Worm (Caenorhabditis elegans) whole organism, L1 larva: Measurements from ENCODE around the gene Y69H2.15.

ENCODE experiments used
- C16A3.4 ChIP-seq: fragments of 150-350 bp; optimal IDR thresholded peaks from 2 replicates; lab custom pipeline; 2014; ENCODE audit warnings: missing biosample characterization, missing genetic modification characterization
- C34B4.2 ChIP-seq: sonication (generic microtip); optimal IDR thresholded peaks from 2 replicates; lab custom pipeline; 2017; ENCODE audit warnings: mild to moderate bottlenecking, missing genetic modification characterization, missing compliant biosample characterization
- Y116A8C.19 ChIP-seq: sonication (generic microtip); optimal IDR thresholded peaks from 2 replicates; lab custom pipeline; 2016; ENCODE audit warnings: missing compliant biosample characterization, missing genetic modification characterization, borderline replicate concordance
- alr-1 ChIP-seq: fragments of 200-800 bp; sonication (Bioruptor generic); optimal IDR thresholded peaks from 2 replicates; lab custom pipeline; 2018; ENCODE audit warnings: borderline replicate concordance, mild to moderate bottlenecking, missing genetic modification characterization, missing compliant biosample characterization
- blmp-1 ChIP-seq: fragments of 150-350 bp; optimal IDR thresholded peaks from 2 replicates; lab custom pipeline; 2014; ENCODE audit warnings: missing biosample characterization, missing genetic modification characterization
- ceh-63 ChIP-seq: fragments of 200-800 bp; sonication (Bioruptor generic); optimal IDR thresholded peaks from 2 replicates; lab custom pipeline; 2018; ENCODE audit warnings: mild to moderate bottlenecking, missing genetic modification characterization, missing compliant biosample characterization
- ceh-8 ChIP-seq: fragments of 200-800 bp; sonication (Bioruptor generic); optimal IDR thresholded peaks from 2 replicates; lab custom pipeline; 2018; ENCODE audit warnings: mild to moderate bottlenecking, missing genetic modification characterization, moderate library complexity, missing compliant biosample characterization
- ceh-88 ChIP-seq: fragments of 200-800 bp; sonication (Bioruptor generic); IDR thresholded peaks from 2 replicates; pipeline ENCODE4 v1.3.6; 2022; ENCODE audit warnings: missing genetic modification characterization, missing compliant biosample characterization
- efl-1 ChIP-seq, 4 experiments: fragments of 150-350 bp; optimal IDR thresholded peaks in 3 of 4; peaks in 1 of 4; 1 replicate in 1 of 4; 2 replicates in 3 of 4; lab custom pipeline; 2014; ENCODE audit warnings: missing biosample characterization in 2 of 4, missing genetic modification characterization in 2 of 4, missing genetic modification reagents in 2 of 4
- efl-3 ChIP-seq: fragments of 200-800 bp; sonication (Bioruptor generic); optimal IDR thresholded peaks from 2 replicates; lab custom pipeline; 2018; ENCODE audit warnings: mild to moderate bottlenecking, missing genetic modification characterization, missing compliant biosample characterization
- elt-3 ChIP-seq, 6 experiments: fragments of 150-350 bp in 1 of 6; sonication (generic microtip); optimal IDR thresholded peaks; 2 replicates each; lab custom pipeline; 2017 to 2018; ENCODE audit warnings: missing biosample characterization in 6 of 6, missing genetic modification characterization in 6 of 6, inconsistent platforms in 1 of 6
- ets-5 ChIP-seq: fragments of 200-800 bp; sonication (Bioruptor generic); IDR thresholded peaks from 2 replicates; pipeline ENCODE4 v1.3.6; 2022; ENCODE audit warnings: missing genetic modification characterization, missing compliant biosample characterization
- fkh-4 ChIP-seq: sonication (generic microtip); optimal IDR thresholded peaks from 2 replicates; lab custom pipeline; 2016; ENCODE audit warnings: missing compliant biosample characterization, missing genetic modification characterization, borderline replicate concordance
- fkh-8 ChIP-seq: sonication (generic microtip); optimal IDR thresholded peaks from 2 replicates; lab custom pipeline; 2016; ENCODE audit warnings: mild to moderate bottlenecking, missing genetic modification characterization, missing compliant biosample characterization
- irx-1 ChIP-seq: sonication (generic microtip); optimal IDR thresholded peaks from 2 replicates; lab custom pipeline; 2016; ENCODE audit warnings: missing genetic modification characterization, missing compliant biosample characterization
- lin-13 ChIP-seq: fragments of 150-350 bp; optimal IDR thresholded peaks from 2 replicates; lab custom pipeline; 2014; ENCODE audit warnings: missing biosample characterization, missing genetic modification reagents, missing genetic modification characterization
- lin-35 ChIP-seq, 2 experiments: fragments of 150-350 bp; optimal IDR thresholded peaks; 2 replicates each; lab custom pipeline; 2014; ENCODE audit warnings: missing biosample characterization in 2 of 2, missing genetic modification characterization in 2 of 2, missing genetic modification reagents in 2 of 2
- mab-9 ChIP-seq: fragments of 200-800 bp; sonication (Bioruptor generic); IDR thresholded peaks from 2 replicates; pipeline ENCODE4 v1.3.6; 2022; ENCODE audit warnings: missing genetic modification reagents, missing genetic modification characterization, missing compliant biosample characterization
- nhr-19 ChIP-seq: fragments of 200-800 bp; sonication (Bioruptor generic); conservative IDR thresholded peaks from 2 replicates; pipeline ENCODE4 v1.3.6; 2022; ENCODE audit warnings: missing genetic modification characterization, missing compliant biosample characterization
- nhr-20 ChIP-seq: sonication (generic microtip); optimal IDR thresholded peaks from 2 replicates; lab custom pipeline; 2016; ENCODE audit warnings: mild to moderate bottlenecking, missing genetic modification characterization, missing compliant biosample characterization
- nhr-237 ChIP-seq: fragments of 150-350 bp; optimal IDR thresholded peaks from 2 replicates; lab custom pipeline; 2014; ENCODE audit warnings: missing biosample characterization, missing genetic modification characterization
- nhr-76 ChIP-seq: sonication (generic microtip); optimal IDR thresholded peaks from 2 replicates; lab custom pipeline; 2017; ENCODE audit warnings: missing biosample characterization, missing genetic modification characterization
- nhr-84 ChIP-seq: sonication (generic microtip); optimal IDR thresholded peaks from 2 replicates; lab custom pipeline; 2017; ENCODE audit warnings: missing biosample characterization, missing genetic modification characterization
- nhr-85 ChIP-seq: sonication (generic microtip); peaks from one replicate; lab custom pipeline; 2016; ENCODE audit warnings: missing genetic modification characterization, inconsistent platforms, missing compliant biosample characterization
- snu-23 ChIP-seq: sonication (generic microtip); optimal IDR thresholded peaks from 2 replicates; lab custom pipeline; 2016; ENCODE audit warnings: missing genetic modification characterization, missing compliant biosample characterization
- sup-37 ChIP-seq: fragments of 200-800 bp; sonication (Bioruptor generic); optimal IDR thresholded peaks from 2 replicates; lab custom pipeline; 2018; ENCODE audit warnings: mild to moderate bottlenecking, missing genetic modification characterization, missing compliant biosample characterization
- swsn-7 ChIP-seq: sonication (generic microtip); optimal IDR thresholded peaks from 2 replicates; lab custom pipeline; 2016; ENCODE audit warnings: missing genetic modification characterization, missing compliant biosample characterization
- tbx-2 ChIP-seq: sonication (generic microtip); optimal IDR thresholded peaks from 2 replicates; lab custom pipeline; 2016; ENCODE audit warnings: missing genetic modification characterization, missing compliant biosample characterization
- tlp-1 ChIP-seq: fragments of 150-350 bp; optimal IDR thresholded peaks from 2 replicates; lab custom pipeline; 2014; ENCODE audit warnings: missing biosample characterization, missing genetic modification characterization
- unc-30 ChIP-seq: sonication (generic microtip); optimal IDR thresholded peaks from 2 replicates; lab custom pipeline; 2017; ENCODE audit warnings: missing biosample characterization, missing genetic modification characterization
- xbp-1 ChIP-seq: sonication (generic microtip); optimal IDR thresholded peaks from 2 replicates; lab custom pipeline; 2016; ENCODE audit warnings: missing genetic modification characterization, missing compliant biosample characterization
- zip-4 ChIP-seq: fragments of 200-800 bp; sonication (Bioruptor generic); optimal IDR thresholded peaks from 2 replicates; lab custom pipeline; 2018; ENCODE audit warnings: mild to moderate bottlenecking, missing genetic modification characterization, moderate library complexity, missing compliant biosample characterization

Gene Y69H2.15

DNA sequence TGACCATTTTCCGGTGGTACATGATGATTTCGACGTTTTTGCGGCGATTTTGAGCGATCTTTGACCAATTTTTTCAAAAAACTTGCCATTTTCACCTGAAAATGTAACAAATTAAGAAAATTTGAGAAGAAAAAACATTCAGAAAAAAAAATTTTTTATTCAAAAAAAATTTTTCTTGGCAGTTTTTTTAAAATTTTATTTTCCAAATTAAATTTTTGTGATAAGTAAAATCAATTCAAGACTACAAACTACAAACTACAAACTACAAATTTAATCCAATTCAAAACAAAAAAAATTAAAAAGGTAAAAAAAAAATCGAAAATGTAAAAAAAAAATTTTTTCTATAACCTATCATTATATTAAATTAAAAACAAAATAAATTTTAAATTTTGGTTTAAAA is at the start of gene Y69H2.15:
TSS of gene Y69H2.15 (minus strand) at position 101 of the 400 bp plus-strand sequence.
- no peak for TF ChIP-seq fkh-4 (tag; lab: Kevin White, UChicago)
- no peak for TF ChIP-seq ets-5 (GFP tag; lab: Robert Waterston, UW)
- TF ChIP-seq ceh-63 (GFP tag; lab: Kevin White, UChicago), result no peak
- TF ChIP-seq nhr-237 (tag; lab: Kevin White, UChicago), result no peak
- TF ChIP-seq zip-4 (GFP tag; lab: Kevin White, UChicago), result no peak
- no peak for TF ChIP-seq mab-9 (GFP tag; lab: Robert Waterston, UW)
- TF ChIP-seq tlp-1, result no peak
- no peak for TF ChIP-seq ceh-8
- no peak for TF ChIP-seq nhr-84 (tag; lab: Kevin White, UChicago)
- no peak for TF ChIP-seq ceh-88 (GFP tag; lab: Robert Waterston, UW)
- TF ChIP-seq irx-1 (tag; lab: Kevin White, UChicago), result no peak
- TF ChIP-seq, all 84 proteins: peak for 0

- TF ChIP-seq ceh-63 (GFP tag; lab: Kevin White, UChicago) (no peak), tbx-2 (tag; lab: Kevin White, UChicago) (no peak), xbp-1 (no peak), nhr-85 (tag; lab: Kevin White, UChicago) (no peak), elt-3 (tag; optimal IDR thresholded peaks at IDR 0.05; lab: Kevin White, UChicago) (no peak), unc-30 (tag; lab: Kevin White, UChicago) (no peak), fkh-8 (tag; lab: Kevin White, UChicago) (no peak), Y116A8C.19 (no peak), nhr-20 (tag; lab: Kevin White, UChicago) (no peak), snu-23 (GFP tag; lab: Kevin White, UChicago) (no peak), lin-13 (no peak), nhr-76 (tag; lab: Kevin White, UChicago) (no peak), nhr-19 (GFP tag; lab: Robert Waterston, UW) (no peak), alr-1 (no peak), blmp-1 (tag; lab: Kevin White, UChicago) (no peak)
These were observed 47.7 kb upstream of the Y69H2.15 start for ce11 chrV:18674367-18674766.

ce11 chrV:18671811-18672210 is 45.1 kb upstream of the Y69H2.15 start:
- TF ChIP-seq C16A3.4 (tag; lab: Kevin White, UChicago) (no peak), efl-1 (optimal IDR thresholded peaks at IDR 0.05; lab: Kevin White, UChicago) (no peak), efl-1 (GFP tag; optimal IDR thresholded peaks at IDR 0.05 in 1 of 2; lab: Kevin White, UChicago) (peak in 1 of 2 experiments; percentile 82)

DNA sequence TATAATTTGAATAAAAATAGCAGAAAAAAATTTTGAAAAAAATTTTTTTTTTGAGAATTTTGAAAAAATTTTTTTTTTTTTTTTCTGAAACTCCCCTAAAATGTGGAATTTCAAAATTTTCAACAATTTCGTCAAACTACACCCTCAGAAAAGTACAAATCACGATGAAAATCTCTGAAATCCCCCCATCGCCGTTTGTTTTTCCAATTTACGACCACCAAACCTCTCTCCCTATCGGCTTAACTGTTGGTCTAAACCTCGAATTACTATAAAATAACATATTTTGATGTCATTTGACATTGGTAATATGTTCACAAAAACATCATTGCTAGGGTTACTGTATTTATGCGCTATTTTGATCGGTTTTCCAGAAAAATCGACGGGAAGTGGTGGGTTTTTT is 43.4 kb upstream of the Y69H2.15 start, which contains the start of gene Y69H2.10:
TSS of gene Y69H2.10 (plus strand) at position 301 of the 400 bp plus-strand sequence.
- no peak for TF ChIP-seq C34B4.2 (tag; lab: Kevin White, UChicago)
- TF ChIP-seq swsn-7, result no peak
- no peak for TF ChIP-seq sup-37 (GFP tag; lab: Kevin White, UChicago)
- TF ChIP-seq elt-3 (tag; optimal IDR thresholded peaks at IDR 0.05; lab: Kevin White, UChicago), result no peak
- TF ChIP-seq alr-1, result no peak
- TF ChIP-seq fkh-4 (tag; lab: Kevin White, UChicago), result no peak

ce11 chrV:18667179-18667578 is 40.5 kb upstream of the Y69H2.15 start:
- TF ChIP-seq efl-1 (optimal IDR thresholded peaks at IDR 0.05; lab: Kevin White, UChicago), result no peak
- TF ChIP-seq efl-1 (GFP tag; optimal IDR thresholded peaks at IDR 0.05 in 1 of 2; lab: Kevin White, UChicago), result peak in 1 of 2 experiments; percentile 75
- peak; percentile 10 for TF ChIP-seq nhr-85 (tag; lab: Kevin White, UChicago)
- TF ChIP-seq efl-3 (GFP tag; lab: Kevin White, UChicago), result no peak

ce11 chrV:18664026-18664425 is 37.4 kb upstream of the Y69H2.15 start, which contains the start of gene Y69H2.3:
Y69H2.3 (minus strand) TSS chrV:18664126.
- TF ChIP-seq efl-1 (optimal IDR thresholded peaks at IDR 0.05; lab: Kevin White, UChicago), result no peak
- TF ChIP-seq efl-1 (GFP tag; optimal IDR thresholded peaks at IDR 0.05 in 1 of 2; lab: Kevin White, UChicago), result no peak
- TF ChIP-seq lin-35 (GFP tag; optimal IDR thresholded peaks at IDR 0.05; lab: Kevin White, UChicago), result no peak
- TF ChIP-seq alr-1, result no peak
- TF ChIP-seq, all 84 proteins: peak for 0
